Fruit fly (Drosophila melanogaster) whole organism, embryonic: ENCODE data around the gene Tollo.

Experiments
- CG10209 ChIP-seq: fragments of 200-800 bp; sonication (Bioruptor generic); optimal IDR thresholded peaks from 3 replicates; lab custom pipeline; 2017; ENCODE audit warnings: missing biosample characterization, mild to moderate bottlenecking, missing genetic modification characterization, missing genetic modification reagents
- CG10543 ChIP-seq: fragments of 200-800 bp; sonication (Bioruptor generic); optimal IDR thresholded peaks from 3 replicates; lab custom pipeline; 2017; ENCODE audit warnings: missing biosample characterization, mild to moderate bottlenecking, missing genetic modification characterization, moderate library complexity
- CG10979 ChIP-seq: fragments of 200-800 bp; sonication (Bioruptor generic); optimal IDR thresholded peaks from 2 replicates; lab custom pipeline; 2018; ENCODE audit warnings: missing biosample characterization, mild to moderate bottlenecking, missing genetic modification characterization, moderate library complexity
- CG11456 ChIP-seq: fragments of 200-800 bp; sonication (Bioruptor generic); IDR thresholded peaks from 3 replicates; pipeline ENCODE4 v1.3.6; 2022; ENCODE audit warnings: missing biosample characterization, missing genetic modification characterization
- CG11695 ChIP-seq: fragments of 200-800 bp; sonication (Bioruptor generic); IDR thresholded peaks from 3 replicates; pipeline ENCODE4 v1.3.6; 2022; ENCODE audit warnings: missing biosample characterization, missing genetic modification characterization
- CG11723 ChIP-seq: fragments of 200-800 bp; sonication (Bioruptor generic); optimal IDR thresholded peaks from 2 replicates; lab custom pipeline; 2017; ENCODE audit warnings: missing biosample characterization, mild to moderate bottlenecking, missing genetic modification characterization
- CG13287 ChIP-seq: fragments of 200-800 bp; sonication (Bioruptor generic); IDR thresholded peaks from 2 replicates; pipeline ENCODE4 v1.3.6; 2022; ENCODE audit warnings: missing biosample characterization, missing genetic modification characterization; ENCODE audit not compliant: partially characterized antibody
- CG17361 ChIP-seq: fragments of 200-800 bp; sonication (Bioruptor generic); IDR thresholded peaks from 3 replicates; pipeline ENCODE4 v1.3.6; 2022; ENCODE audit warnings: missing biosample characterization, missing genetic modification characterization
- CG17568 ChIP-seq: fragments of 200-800 bp; sonication (Bioruptor generic); optimal IDR thresholded peaks from 2 replicates; lab custom pipeline; 2018; ENCODE audit warnings: missing biosample characterization, mild to moderate bottlenecking, missing genetic modification characterization, moderate library complexity
- CG1792 ChIP-seq: fragments of 200-800 bp; sonication (Bioruptor generic); optimal IDR thresholded peaks from 2 replicates; lab custom pipeline; 2016; ENCODE audit warnings: missing biosample characterization, missing genetic modification characterization
- CG18619 ChIP-seq: fragments of 200-800 bp; sonication (Bioruptor generic); optimal IDR thresholded peaks from 3 replicates; lab custom pipeline; 2017; ENCODE audit warnings: missing biosample characterization, mild to moderate bottlenecking, missing genetic modification characterization
- CG34224 ChIP-seq: fragments of 200-800 bp; sonication (Bioruptor generic); IDR thresholded peaks from 3 replicates; pipeline ENCODE4 v1.3.6; 2022; ENCODE audit warnings: missing biosample characterization, missing genetic modification characterization; ENCODE audit not compliant: partially characterized antibody
- CG34422 ChIP-seq: fragments of 200-800 bp; sonication (Bioruptor generic); IDR thresholded peaks from 3 replicates; pipeline ENCODE4 v1.3.6; 2022; ENCODE audit warnings: missing biosample characterization, missing genetic modification characterization
- CG4282 ChIP-seq: fragments of 200-800 bp; sonication (Bioruptor generic); optimal IDR thresholded peaks from 2 replicates; lab custom pipeline; 2016; ENCODE audit warnings: missing biosample characterization, missing genetic modification characterization
- CG4360 ChIP-seq: fragments of 200-800 bp; sonication (Bioruptor generic); IDR thresholded peaks from 2 replicates; pipeline ENCODE4 v1.3.6; 2022; ENCODE audit warnings: missing biosample characterization, missing genetic modification characterization
- CG4730 ChIP-seq: fragments of 200-800 bp; sonication (Bioruptor generic); IDR thresholded peaks from 2 replicates; pipeline ENCODE4 v1.3.6; 2022; ENCODE audit warnings: missing biosample characterization, missing genetic modification characterization
- CG4820 ChIP-seq: fragments of 200-800 bp; sonication (Bioruptor generic); optimal IDR thresholded peaks from 3 replicates; lab custom pipeline; 2016; ENCODE audit warnings: missing biosample characterization, missing genetic modification characterization
- CG6854 ChIP-seq: fragments of 200-800 bp; sonication (Bioruptor generic); optimal IDR thresholded peaks from 3 replicates; lab custom pipeline; 2017; ENCODE audit warnings: missing biosample characterization, mild to moderate bottlenecking, missing genetic modification characterization
- CG9817 ChIP-seq: fragments of 200-800 bp; sonication (Bioruptor generic); optimal IDR thresholded peaks from 2 replicates; lab custom pipeline; 2018; ENCODE audit warnings: missing biosample characterization, mild to moderate bottlenecking, missing genetic modification characterization, moderate library complexity
- CG9932 ChIP-seq: fragments of 200-800 bp; sonication (Bioruptor generic); IDR thresholded peaks from 2 replicates; pipeline ENCODE4 v1.3.6; 2022; ENCODE audit warnings: missing biosample characterization, missing genetic modification characterization
- D19A ChIP-seq: fragments of 200-800 bp; optimal IDR thresholded peaks from 3 replicates; lab custom pipeline; 2019; ENCODE audit warnings: missing biosample characterization, mild to moderate bottlenecking, missing genetic modification characterization, moderate library complexity
- Ets97D ChIP-seq: fragments of 200-800 bp; sonication (Bioruptor generic); optimal IDR thresholded peaks from 3 replicates; lab custom pipeline; 2016; ENCODE audit warnings: missing biosample characterization, missing genetic modification characterization
- Hr39 ChIP-seq: fragments of >200 bp; optimal IDR thresholded peaks from 2 replicates; lab custom pipeline; 2017
- Kr ChIP-seq: fragments of 200-800 bp; sonication (Bioruptor generic); optimal IDR thresholded peaks from 2 replicates; lab custom pipeline; 2017; ENCODE audit warnings: missing biosample characterization, mild to moderate bottlenecking, missing genetic modification characterization
- Ptx1 ChIP-seq: fragments of 200-800 bp; sonication (Bioruptor generic); IDR thresholded peaks from 2 replicates; pipeline ENCODE4 v1.3.6; 2022; ENCODE audit warnings: missing biosample characterization, missing genetic modification characterization
- Xrp1 ChIP-seq: fragments of 200-800 bp; sonication (Bioruptor generic); IDR thresholded peaks from 2 replicates; pipeline ENCODE4 v1.3.6; 2022; ENCODE audit warnings: missing biosample characterization, missing genetic modification characterization
- YL-1 ChIP-seq: fragments of 200-800 bp; sonication (Bioruptor generic); optimal IDR thresholded peaks from 3 replicates; lab custom pipeline; 2017; ENCODE audit warnings: missing biosample characterization, mild to moderate bottlenecking, missing genetic modification characterization
- ap ChIP-seq: fragments of 200-800 bp; sonication (Bioruptor generic); IDR thresholded peaks from 2 replicates; pipeline ENCODE4 v1.3.6; 2022; ENCODE audit warnings: missing biosample characterization, missing genetic modification characterization
- bab2 ChIP-seq: fragments of 200-800 bp; sonication (Bioruptor generic); optimal IDR thresholded peaks from 2 replicates; lab custom pipeline; 2016; ENCODE audit warnings: missing biosample characterization, missing genetic modification characterization
- bigmax ChIP-seq: fragments of 200-800 bp; sonication (Bioruptor generic); optimal IDR thresholded peaks from 2 replicates; lab custom pipeline; 2018; ENCODE audit warnings: missing biosample characterization, mild to moderate bottlenecking, missing genetic modification characterization
- chif ChIP-seq, 2 experiments: fragments of 200-800 bp; sonication (Bioruptor generic); optimal IDR thresholded peaks; 3 replicates each; lab custom pipeline; 2016; ENCODE audit warnings: missing biosample characterization in 2 of 2, missing genetic modification characterization in 2 of 2
- danr ChIP-seq: fragments of 200-800 bp; sonication (Bioruptor generic); IDR thresholded peaks from 2 replicates; pipeline ENCODE4 v1.3.6; 2022; ENCODE audit warnings: missing biosample characterization, missing genetic modification characterization
- disco-r ChIP-seq: fragments of 200-800 bp; sonication (Bioruptor generic); optimal IDR thresholded peaks from 2 replicates; lab custom pipeline; 2016; ENCODE audit warnings: missing biosample characterization, missing genetic modification characterization
- gcm2 ChIP-seq: fragments of 200-800 bp; sonication (Bioruptor generic); optimal IDR thresholded peaks from 2 replicates; lab custom pipeline; 2016; ENCODE audit warnings: missing biosample characterization, missing genetic modification characterization
- hth ChIP-seq: fragments of >200 bp; optimal IDR thresholded peaks from 2 replicates; lab custom pipeline; 2017; ENCODE audit warnings: inconsistent platforms
- lilli ChIP-seq: fragments of 200-800 bp; sonication (Bioruptor generic); optimal IDR thresholded peaks from 3 replicates; lab custom pipeline; 2016; ENCODE audit warnings: missing biosample characterization, missing genetic modification characterization
- lola ChIP-seq, 3 experiments: fragments of >200 bp in 2 of 3; fragments of 200-800 bp in 1 of 3; sonication (Bioruptor generic) in 1 of 3; optimal IDR thresholded peaks; 2 replicates each; lab custom pipeline; 2017 to 2019; ENCODE audit warnings: missing biosample characterization in 3 of 3, missing genetic modification characterization in 3 of 3, mild to moderate bottlenecking in 1 of 3, moderate library complexity in 1 of 3
- maf-S ChIP-seq: fragments of 200-800 bp; sonication (Bioruptor generic); optimal IDR thresholded peaks from 2 replicates; lab custom pipeline; 2016; ENCODE audit warnings: missing biosample characterization, missing genetic modification characterization
- mld ChIP-seq: fragments of 200-800 bp; sonication (Bioruptor generic); IDR thresholded peaks from 3 replicates; pipeline ENCODE4 v1.3.6; 2022; ENCODE audit warnings: missing biosample characterization, missing genetic modification characterization; ENCODE audit not compliant: partially characterized antibody
- nau ChIP-seq: fragments of 200-800 bp; sonication (Bioruptor generic); optimal IDR thresholded peaks from 3 replicates; lab custom pipeline; 2017; ENCODE audit warnings: missing biosample characterization, mild to moderate bottlenecking, missing genetic modification characterization, missing genetic modification reagents
- nerfin-2 ChIP-seq: fragments of 200-800 bp; sonication (Bioruptor generic); IDR thresholded peaks from 2 replicates; pipeline ENCODE4 v1.3.6; 2022; ENCODE audit warnings: missing biosample characterization, missing genetic modification characterization; ENCODE audit not compliant: partially characterized antibody
- otp ChIP-seq: fragments of 200-800 bp; sonication (Bioruptor generic); IDR thresholded peaks from 3 replicates; pipeline ENCODE4, ENCODE4 v1.3.6; 2022; ENCODE audit warnings: missing biosample characterization, missing genetic modification characterization
- pan ChIP-seq, 4 experiments: fragments of >200 bp in 3 of 4; fragments of 200-800 bp in 1 of 4; sonication (Bioruptor generic) in 1 of 4; optimal IDR thresholded peaks in 3 of 4; IDR thresholded peaks in 1 of 4; 2 replicates each; pipeline versions ENCODE4 v1.3.6 to Lab custom; 2017 to 2022; ENCODE audit warnings: missing biosample characterization in 2 of 4, missing genetic modification characterization in 2 of 4, mixed read lengths in 1 of 4
- pho ChIP-seq: fragments of 200-800 bp; sonication (Bioruptor generic); optimal IDR thresholded peaks from 2 replicates; lab custom pipeline; 2016; ENCODE audit warnings: missing biosample characterization, missing genetic modification characterization
- psq ChIP-seq: fragments of 200-800 bp; sonication (Bioruptor generic); optimal IDR thresholded peaks from 2 replicates; lab custom pipeline; 2017; ENCODE audit warnings: missing biosample characterization, missing genetic modification characterization
- row ChIP-seq: fragments of 200-800 bp; sonication (Bioruptor generic); IDR thresholded peaks from 3 replicates; pipeline ENCODE4 v1.3.6; 2022; ENCODE audit warnings: missing biosample characterization, missing genetic modification characterization
- run ChIP-seq: fragments of 200-800 bp; sonication (Bioruptor generic); optimal IDR thresholded peaks from 3 replicates; lab custom pipeline; 2018; ENCODE audit warnings: missing biosample characterization, mild to moderate bottlenecking, missing genetic modification characterization
- sim ChIP-seq: fragments of 200-800 bp; sonication (Bioruptor generic); IDR thresholded peaks from 2 replicates; pipeline ENCODE4 v1.3.6; 2022; ENCODE audit warnings: missing biosample characterization, missing genetic modification characterization
- tll ChIP-seq, 2 experiments: fragments of 200-800 bp in 1 of 2; fragments of >200 bp in 1 of 2; sonication (Bioruptor generic) in 1 of 2; optimal IDR thresholded peaks; 2 replicates each; lab custom pipeline; 2017 to 2019; ENCODE audit warnings: missing biosample characterization in 2 of 2, missing genetic modification characterization in 2 of 2, mild to moderate bottlenecking in 1 of 2, moderate library complexity in 1 of 2
- vnd ChIP-seq: fragments of 200-800 bp; sonication (Bioruptor generic); IDR thresholded peaks from 3 replicates; pipeline ENCODE4 v1.3.6; 2022; ENCODE audit warnings: missing biosample characterization, missing genetic modification characterization; ENCODE audit not compliant: partially characterized antibody

Tollo gene

dm6 chr3L:15234233-15234778 lies 1.1 kb upstream of the Tollo start (continued):
- peak; percentile 32 for TF ChIP-seq CG9817
- TF ChIP-seq Hr39 (lab: Kevin White, UChicago) = no peak
- no peak for TF ChIP-seq bab2
- no peak; the same call in 1 of the 2 replicates for TF ChIP-seq ap (GFP tag; lab: Robert Waterston, UW)
- no peak for TF ChIP-seq CG10209 (GFP tag; lab: Kevin White, UChicago)
- TF ChIP-seq disco-r (GFP tag; lab: Kevin White, UChicago) = no peak
- TF ChIP-seq pho (GFP tag; lab: Kevin White, UChicago) = no peak
- peak; percentile 8 for TF ChIP-seq CG10979 (tag; lab: Kevin White, UChicago)
- TF ChIP-seq CG4282 (GFP tag; lab: Kevin White, UChicago) = peak; percentile 73
- peak; percentile 85 for TF ChIP-seq row (GFP tag; lab: Robert Waterston, UW)
- no peak for TF ChIP-seq gcm2 (GFP tag; lab: Kevin White, UChicago)
- no peak for TF ChIP-seq sim (GFP tag; lab: Robert Waterston, UW)
- peak; percentile 6 for TF ChIP-seq CG1792
- TF ChIP-seq CG11456 (GFP tag; lab: Robert Waterston, UW) = peak; percentile 37; the same call in 2 of the 3 replicates
- TF ChIP-seq pan (optimal IDR thresholded peaks at IDR 0.05; lab: Kevin White, UChicago) = no peak
- peak in 1 of 2 experiments; percentile 53 for TF ChIP-seq pan (GFP tag; optimal IDR thresholded peaks at IDR 0.05 in 1 of 2, IDR thresholded peaks at IDR 0.05 in 1 of 2)
- no peak for TF ChIP-seq CG6854 (GFP tag; lab: Kevin White, UChicago)
- no peak for TF ChIP-seq CG4820
- no peak for TF ChIP-seq CG11723 (GFP tag; lab: Kevin White, UChicago)
- peak; percentile 5 for TF ChIP-seq CG10543 (GFP tag; lab: Kevin White, UChicago)
- TF ChIP-seq YL-1 = no peak
- peak in 1 of 3 experiments; percentile 3 for TF ChIP-seq lola (GFP tag; optimal IDR thresholded peaks at IDR 0.05; lab: Kevin White, UChicago)
- no peak for TF ChIP-seq psq (GFP tag; lab: Kevin White, UChicago)
- TF ChIP-seq otp (GFP tag; lab: Robert Waterston, UW) = 0 out of 3 replicates have a peak, but pooled peaks have one; percentile 28
- peak; percentile 31 for TF ChIP-seq CG4730
- no peak for TF ChIP-seq CG11695
- TF ChIP-seq CG13287 (GFP tag; lab: Robert Waterston, UW) = peak; percentile 33; the same call in 1 of the 2 replicates
- TF ChIP-seq chif (GFP tag; optimal IDR thresholded peaks at IDR 0.05; lab: Kevin White, UChicago) = peak in 1 of 2 experiments; percentile 15
- no peak for TF ChIP-seq CG17361 (GFP tag; lab: Robert Waterston, UW)
- no peak for TF ChIP-seq D19A
- TF ChIP-seq nerfin-2 (GFP tag; lab: Robert Waterston, UW) = no peak
- 0 out of 2 replicates have a peak, but pooled peaks have one; percentile 33 for TF ChIP-seq Xrp1 (GFP tag; lab: Robert Waterston, UW)
- TF ChIP-seq run (tag; lab: Kevin White, UChicago) = no peak
- no peak for TF ChIP-seq bigmax (GFP tag; lab: Kevin White, UChicago)
- TF ChIP-seq CG9932 = peak; percentile 80
- peak; percentile 43; the same call in 1 of the 3 replicates for TF ChIP-seq CG34224 (GFP tag; lab: Robert Waterston, UW)
- TF ChIP-seq hth = no peak
- no peak for TF ChIP-seq lilli (GFP tag; lab: Kevin White, UChicago)
- TF ChIP-seq CG4360 = no peak
- no peak for TF ChIP-seq CG34422 (GFP tag; lab: Robert Waterston, UW)
- no peak for TF ChIP-seq Ets97D (GFP tag; lab: Kevin White, UChicago)
- peak; percentile 62; the same call in 1 of the 2 replicates for TF ChIP-seq Ptx1 (GFP tag; lab: Robert Waterston, UW)
- no peak for TF ChIP-seq mld (GFP tag; lab: Robert Waterston, UW)
- TF ChIP-seq nau = no peak
- no peak for TF ChIP-seq vnd (GFP tag; lab: Robert Waterston, UW)
- TF ChIP-seq Kr (GFP tag; lab: Kevin White, UChicago) = no peak
- no peak for TF ChIP-seq maf-S
- TF ChIP-seq tll (GFP tag; optimal IDR thresholded peaks at IDR 0.05; lab: Kevin White, UChicago) = peak in 1 of 2 experiments; percentile 21
- peak; percentile 55 for TF ChIP-seq CG17568 (GFP tag; lab: Kevin White, UChicago)
- TF ChIP-seq danr (GFP tag; lab: Robert Waterston, UW) = no peak
- peak; percentile 38 for TF ChIP-seq CG18619 (GFP tag; lab: Kevin White, UChicago)
